Fruit fly (Drosophila melanogaster) S2 (cell line): ENCODE results near the gene CG13692.

Experiments
- CG8478 ChIP-seq: fragments of >200 bp; optimal IDR thresholded peaks from 2 replicates; lab custom pipeline; 2018
- CTCF ChIP-seq, 2 experiments: fragments of >200 bp; optimal IDR thresholded peaks; 2 replicates each; lab custom pipeline; 2018

DNA sequence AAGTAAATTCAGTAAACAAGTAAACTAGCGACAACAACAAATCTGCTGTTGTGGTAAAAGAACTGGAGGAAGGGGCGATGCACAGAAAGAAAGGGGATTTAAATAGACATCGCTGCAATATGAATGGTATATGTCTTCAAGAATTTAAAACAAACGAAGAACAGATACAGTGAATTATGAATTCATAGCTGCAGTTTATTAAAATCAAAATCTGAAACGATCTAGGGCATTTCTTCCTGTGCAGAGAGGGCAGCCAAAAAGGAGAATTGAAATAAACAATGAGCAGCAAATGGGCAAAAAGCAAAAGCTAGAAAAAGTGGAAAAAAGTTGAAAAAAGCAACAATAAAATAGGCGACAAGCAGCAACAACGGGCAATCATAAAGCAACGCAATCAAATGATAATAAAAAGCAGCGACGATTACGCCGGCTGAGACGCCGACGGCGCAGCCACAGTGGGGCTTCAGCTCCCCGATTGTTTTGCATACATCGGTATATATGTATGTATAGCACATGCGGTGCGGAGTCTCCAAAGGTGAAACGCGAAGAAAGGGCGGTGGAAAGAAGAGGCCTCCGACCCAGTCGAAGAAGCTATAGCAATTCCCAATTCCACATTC is 47.3 kb downstream of the CG13692 start:
- no peak for TF ChIP-seq CG8478 (lab: Kevin White, UChicago)
- TF ChIP-seq CTCF (optimal IDR thresholded peaks at IDR 0.05; lab: Kevin White, UChicago) = no peak
